Fruit fly (Drosophila melanogaster) whole organism, embryonic: ENCODE results near the gene CG33946.

Experiments
- CG10147 ChIP-seq: fragments of 200-800 bp; sonication (Bioruptor generic); optimal IDR thresholded peaks from 2 replicates; lab custom pipeline; 2019; ENCODE audit warnings: missing biosample characterization, mild to moderate bottlenecking, missing genetic modification characterization, moderate library complexity
- CG9876 ChIP-seq: fragments of 200-800 bp; sonication (Bioruptor generic); optimal IDR thresholded peaks from 2 replicates; lab custom pipeline; 2016; ENCODE audit warnings: missing biosample characterization, missing genetic modification characterization
- slp2 ChIP-seq: fragments of 200-800 bp; sonication (Bioruptor generic); optimal IDR thresholded peaks from 2 replicates; lab custom pipeline; 2016; ENCODE audit warnings: missing biosample characterization, missing genetic modification characterization

DNA sequence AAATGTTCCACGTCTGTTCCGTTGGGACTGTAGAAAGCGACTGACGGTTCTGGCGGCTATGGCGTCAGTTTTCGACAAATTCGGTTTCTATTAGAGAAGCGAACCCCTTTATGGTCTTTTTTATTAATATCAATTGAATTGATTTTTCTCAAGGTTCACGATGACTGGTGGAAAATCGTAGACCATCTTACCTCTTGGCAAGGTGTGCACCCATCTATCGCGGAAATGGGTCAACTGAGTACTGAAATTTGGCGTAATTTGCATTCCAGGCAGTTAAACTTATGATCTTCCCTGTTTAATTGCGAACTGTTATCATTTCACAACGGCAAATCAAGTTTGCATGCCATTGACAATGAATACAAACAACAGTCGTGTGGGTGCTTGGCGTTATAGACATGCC, 19.6 kb downstream of the CG33946 start, which contains the start of gene CG10226:
- TF ChIP-seq CG9876 (GFP tag; lab: Kevin White, UChicago) (no peak), CG10147 (GFP tag; lab: Kevin White, UChicago) (no peak), slp2 (GFP tag; lab: Kevin White, UChicago) (no peak)
